Fruit fly (Drosophila melanogaster) whole organism, embryonic: ENCODE measurements around the gene cv-c.
A peak's percentile ranks its signal among the peaks of the same experiment; 100 is the strongest.

Experiments used
- Aef1 ChIP-seq: fragments of 200-800 bp; sonication (Bioruptor generic); IDR thresholded peaks from 3 replicates; pipeline ENCODE4 v1.3.6; 2022; ENCODE audit warnings: missing biosample characterization, missing genetic modification characterization
- Awh ChIP-seq: fragments of 200-800 bp; sonication (Bioruptor generic); IDR thresholded peaks from 2 replicates; pipeline ENCODE4, ENCODE4 v1.3.6; 2022; ENCODE audit warnings: missing biosample characterization, missing genetic modification characterization
- CG10543 ChIP-seq: fragments of 200-800 bp; sonication (Bioruptor generic); optimal IDR thresholded peaks from 3 replicates; lab custom pipeline; 2017; ENCODE audit warnings: missing biosample characterization, mild to moderate bottlenecking, missing genetic modification characterization, moderate library complexity
- CG12219 ChIP-seq: fragments of 200-800 bp; sonication (Bioruptor generic); optimal IDR thresholded peaks from 3 replicates; lab custom pipeline; 2018; ENCODE audit warnings: missing biosample characterization, mild to moderate bottlenecking, missing genetic modification characterization
- CG13624 ChIP-seq: fragments of 200-800 bp; sonication (Bioruptor generic); optimal IDR thresholded peaks from 2 replicates; lab custom pipeline; 2016; ENCODE audit warnings: missing biosample characterization, missing genetic modification characterization
- CG14441 ChIP-seq: fragments of 200-800 bp; sonication (Bioruptor generic); IDR thresholded peaks from 2 replicates; pipeline ENCODE4 v1.3.6; 2022; ENCODE audit warnings: missing biosample characterization, missing genetic modification characterization
- CG14965 ChIP-seq: fragments of 200-800 bp; sonication (Bioruptor generic); optimal IDR thresholded peaks from 2 replicates; lab custom pipeline; 2016; ENCODE audit warnings: missing biosample characterization, missing genetic modification characterization, borderline replicate concordance
- CG1603 ChIP-seq: fragments of 200-800 bp; sonication (Bioruptor generic); optimal IDR thresholded peaks from 2 replicates; lab custom pipeline; 2019; ENCODE audit warnings: missing biosample characterization, mild to moderate bottlenecking, missing genetic modification characterization, moderate library complexity
- CG2678 ChIP-seq: fragments of 200-800 bp; sonication (Bioruptor generic); optimal IDR thresholded peaks from 3 replicates; lab custom pipeline; 2019; ENCODE audit warnings: missing biosample characterization, mild to moderate bottlenecking, missing genetic modification characterization, moderate library complexity
- CG30431 ChIP-seq: fragments of 200-800 bp; sonication (Bioruptor generic); optimal IDR thresholded peaks from 2 replicates; lab custom pipeline; 2017; ENCODE audit warnings: missing biosample characterization, missing genetic modification characterization
- CG3281 ChIP-seq: fragments of 200-800 bp; sonication (Bioruptor generic); optimal IDR thresholded peaks from 3 replicates; lab custom pipeline; 2017; ENCODE audit warnings: missing biosample characterization, mild to moderate bottlenecking, missing genetic modification characterization
- CG34376 ChIP-seq: fragments of 200-800 bp; sonication (Bioruptor generic); optimal IDR thresholded peaks from 2 replicates; lab custom pipeline; 2018; ENCODE audit warnings: missing biosample characterization, mild to moderate bottlenecking, missing genetic modification characterization
- CG42726 ChIP-seq: fragments of 200-800 bp; sonication (Bioruptor generic); IDR thresholded peaks from 2 replicates; pipeline ENCODE4 v1.3.6; 2022; ENCODE audit warnings: missing biosample characterization, missing genetic modification characterization; ENCODE audit not compliant: partially characterized antibody
- CG6854 ChIP-seq: fragments of 200-800 bp; sonication (Bioruptor generic); optimal IDR thresholded peaks from 3 replicates; lab custom pipeline; 2017; ENCODE audit warnings: missing biosample characterization, mild to moderate bottlenecking, missing genetic modification characterization
- CG7987 ChIP-seq: fragments of 200-800 bp; sonication (Bioruptor generic); optimal IDR thresholded peaks from 2 replicates; lab custom pipeline; 2018; ENCODE audit warnings: missing biosample characterization, mild to moderate bottlenecking, missing genetic modification characterization, moderate library complexity
- CG8359 ChIP-seq: fragments of 200-800 bp; sonication (Bioruptor generic); optimal IDR thresholded peaks from 2 replicates; lab custom pipeline; 2017; ENCODE audit warnings: missing biosample characterization, mild to moderate bottlenecking, missing genetic modification characterization, borderline replicate concordance
- CG8388 ChIP-seq: fragments of 200-800 bp; sonication (Bioruptor generic); optimal IDR thresholded peaks from 2 replicates; lab custom pipeline; 2019; ENCODE audit warnings: missing biosample characterization, mild to moderate bottlenecking, missing genetic modification characterization, moderate library complexity
- CrebB ChIP-seq: fragments of 200-800 bp; sonication (Bioruptor generic); optimal IDR thresholded peaks from 3 replicates; lab custom pipeline; 2018; ENCODE audit warnings: missing biosample characterization, mild to moderate bottlenecking, missing genetic modification characterization
- Dfd ChIP-seq, 2 experiments: fragments of >200 bp; optimal IDR thresholded peaks; 2 replicates each; lab custom pipeline; 2017; ENCODE audit warnings: missing biosample characterization in 2 of 2, missing genetic modification characterization in 2 of 2
- Dip3 ChIP-seq: fragments of 200-800 bp; sonication (Bioruptor generic); optimal IDR thresholded peaks from 3 replicates; lab custom pipeline; 2016; ENCODE audit warnings: missing biosample characterization, missing genetic modification characterization
- ERR ChIP-seq: fragments of 200-800 bp; sonication (Bioruptor generic); optimal IDR thresholded peaks from 2 replicates; lab custom pipeline; 2016; ENCODE audit warnings: missing biosample characterization, missing genetic modification characterization
- Fer3 ChIP-seq: fragments of 200-800 bp; sonication (Bioruptor generic); optimal IDR thresholded peaks from 2 replicates; lab custom pipeline; 2018; ENCODE audit warnings: missing biosample characterization, mild to moderate bottlenecking, missing genetic modification characterization, moderate library complexity
- Hsf ChIP-seq: fragments of 200-800 bp; sonication (Bioruptor generic); optimal IDR thresholded peaks from 3 replicates; lab custom pipeline; 2016; ENCODE audit warnings: missing biosample characterization, missing genetic modification characterization
- Max ChIP-seq: fragments of 200-800 bp; sonication (Bioruptor generic); optimal IDR thresholded peaks from 2 replicates; lab custom pipeline; 2016; ENCODE audit warnings: missing biosample characterization, mild to moderate bottlenecking, missing genetic modification characterization
- Mrtf ChIP-seq: fragments of 200-800 bp; sonication (Bioruptor generic); IDR thresholded peaks from 3 replicates; pipeline ENCODE4 v1.3.6; 2022; ENCODE audit warnings: missing biosample characterization, missing genetic modification characterization
- Nf-YA ChIP-seq: fragments of 200-800 bp; sonication (Bioruptor generic); IDR thresholded peaks from 2 replicates; pipeline ENCODE4 v1.3.6; 2022; ENCODE audit warnings: missing biosample characterization, missing genetic modification characterization
- Pdp1 ChIP-seq, 2 experiments: fragments of 200-800 bp; sonication (Bioruptor generic); optimal IDR thresholded peaks; 3 replicates each; lab custom pipeline; 2016; ENCODE audit warnings: missing biosample characterization in 2 of 2, missing genetic modification characterization in 2 of 2, mild to moderate bottlenecking in 1 of 2, moderate library complexity in 1 of 2
- Sox102F ChIP-seq: fragments of 200-800 bp; sonication (Bioruptor generic); optimal IDR thresholded peaks from 2 replicates; lab custom pipeline; 2018; ENCODE audit warnings: missing biosample characterization, mild to moderate bottlenecking, missing genetic modification characterization, moderate library complexity
- Sry-δ ChIP-seq: fragments of 200-800 bp; sonication (Bioruptor generic); optimal IDR thresholded peaks from 2 replicates; lab custom pipeline; 2016; ENCODE audit warnings: missing biosample characterization, missing genetic modification characterization
- Stat92E ChIP-seq, 3 experiments: fragments of >200 bp in 2 of 3; fragments of 200-800 bp in 1 of 3; sonication (Bioruptor generic) in 1 of 3; optimal IDR thresholded peaks; 2 replicates each; lab custom pipeline; 2017 to 2019; ENCODE audit warnings: missing biosample characterization in 3 of 3, missing genetic modification characterization in 3 of 3, mild to moderate bottlenecking in 1 of 3, moderate library complexity in 1 of 3
- ac ChIP-seq: fragments of 200-800 bp; sonication (Bioruptor generic); optimal IDR thresholded peaks from 3 replicates; lab custom pipeline; 2017; ENCODE audit warnings: missing biosample characterization, mild to moderate bottlenecking, missing genetic modification characterization
- bowl ChIP-seq: fragments of 200-800 bp; sonication (Bioruptor generic); IDR thresholded peaks from 2 replicates; pipeline ENCODE4 v1.3.6; 2022; ENCODE audit warnings: missing biosample characterization, missing genetic modification characterization
- crp ChIP-seq, 2 experiments: fragments of 200-800 bp; sonication (Bioruptor generic); optimal IDR thresholded peaks; 2 replicates in 1 of 2; 3 replicates in 1 of 2; lab custom pipeline; 2017; ENCODE audit warnings: missing biosample characterization in 2 of 2, missing genetic modification characterization in 2 of 2, mild to moderate bottlenecking in 1 of 2, moderate library complexity in 1 of 2
- dm ChIP-seq: fragments of 200-800 bp; sonication (Bioruptor generic); optimal IDR thresholded peaks from 3 replicates; lab custom pipeline; 2016; ENCODE audit warnings: missing biosample characterization, missing genetic modification characterization
- dysf ChIP-seq: fragments of 200-800 bp; sonication (Bioruptor generic); IDR thresholded peaks from 3 replicates; pipeline ENCODE4 v1.3.6; 2022; ENCODE audit warnings: missing biosample characterization, missing genetic modification characterization
- esg ChIP-seq: fragments of 200-800 bp; sonication (Bioruptor generic); conservative IDR thresholded peaks from 2 replicates; pipeline ENCODE4 v1.3.6; 2022; ENCODE audit warnings: missing biosample characterization, missing genetic modification characterization
- gcm ChIP-seq: fragments of 200-800 bp; sonication (Bioruptor generic); optimal IDR thresholded peaks from 2 replicates; lab custom pipeline; 2019; ENCODE audit warnings: missing biosample characterization, mild to moderate bottlenecking, missing genetic modification characterization, moderate library complexity
- gfzf ChIP-seq: fragments of 200-800 bp; sonication (Bioruptor generic); optimal IDR thresholded peaks from 2 replicates; lab custom pipeline; 2016; ENCODE audit warnings: missing biosample characterization, mild to moderate bottlenecking, missing genetic modification characterization, moderate library complexity
- her ChIP-seq: fragments of 200-800 bp; sonication (Bioruptor generic); optimal IDR thresholded peaks from 2 replicates; lab custom pipeline; 2016; ENCODE audit warnings: missing biosample characterization, missing genetic modification characterization
- knrl ChIP-seq: fragments of 200-800 bp; sonication (Bioruptor generic); IDR thresholded peaks from 3 replicates; pipeline ENCODE4 v1.3.6; 2022; ENCODE audit warnings: missing biosample characterization, missing genetic modification characterization; ENCODE audit not compliant: partially characterized antibody
- pnt ChIP-seq: fragments of 200-800 bp; sonication (Bioruptor generic); optimal IDR thresholded peaks from 3 replicates; lab custom pipeline; 2016; ENCODE audit warnings: missing biosample characterization, missing genetic modification characterization
- pzg ChIP-seq: fragments of 200-800 bp; sonication (Bioruptor generic); optimal IDR thresholded peaks from 3 replicates; lab custom pipeline; 2018; ENCODE audit warnings: missing biosample characterization, mild to moderate bottlenecking, missing genetic modification characterization, moderate library complexity
- sd ChIP-seq: fragments of 200-800 bp; sonication (Bioruptor generic); optimal IDR thresholded peaks from 3 replicates; lab custom pipeline; 2018; ENCODE audit warnings: missing biosample characterization, mild to moderate bottlenecking, missing genetic modification characterization, moderate library complexity
- shn ChIP-seq: fragments of 200-800 bp; sonication (Bioruptor generic); optimal IDR thresholded peaks from 3 replicates; lab custom pipeline; 2016; ENCODE audit warnings: missing biosample characterization, missing genetic modification characterization
- slbo ChIP-seq: fragments of 200-800 bp; sonication (Bioruptor generic); IDR thresholded peaks from 2 replicates; pipeline ENCODE4 v1.3.6; 2022; ENCODE audit warnings: missing biosample characterization, missing genetic modification characterization
- slp2 ChIP-seq: fragments of 200-800 bp; sonication (Bioruptor generic); optimal IDR thresholded peaks from 2 replicates; lab custom pipeline; 2016; ENCODE audit warnings: missing biosample characterization, missing genetic modification characterization
- ttk ChIP-seq: fragments of 200-800 bp; sonication (Bioruptor generic); IDR thresholded peaks from 2 replicates; pipeline ENCODE4 v2.1.2; 2022; ENCODE audit warnings: missing biosample characterization, missing genetic modification characterization
- tx ChIP-seq: fragments of 200-800 bp; sonication (Bioruptor generic); optimal IDR thresholded peaks from 2 replicates; lab custom pipeline; 2016; ENCODE audit warnings: missing biosample characterization, missing genetic modification characterization
- wek ChIP-seq: fragments of 200-800 bp; sonication (Bioruptor generic); optimal IDR thresholded peaks from 3 replicates; lab custom pipeline; 2018; ENCODE audit warnings: missing biosample characterization, mild to moderate bottlenecking, missing genetic modification characterization, moderate library complexity
- zen ChIP-seq: fragments of 200-800 bp; sonication (Bioruptor generic); optimal IDR thresholded peaks from 3 replicates; lab custom pipeline; 2018; ENCODE audit warnings: missing biosample characterization, mild to moderate bottlenecking, missing genetic modification characterization, moderate library complexity

Gene cv-c

dm6 chr3R:14391281-14391680 lies 90.2 kb downstream of the cv-c start (continued):
- TF ChIP-seq crp (GFP tag; optimal IDR thresholded peaks at IDR 0.05; lab: Kevin White, UChicago) (no peak), CG8388 (peak; percentile 15), wek (GFP tag; lab: Kevin White, UChicago) (peak; percentile 38), slbo (GFP tag; lab: Robert Waterston, UW) (peak; percentile 96), Dip3 (GFP tag; lab: Kevin White, UChicago) (peak; percentile 28), Sox102F (GFP tag; lab: Kevin White, UChicago) (peak; percentile 78), gfzf (GFP tag; lab: Kevin White, UChicago) (peak; percentile 8), sd (tag; lab: Kevin White, UChicago) (no peak), CG14965 (peak; percentile 63), CG6854 (peak; percentile 34), CG8359 (GFP tag; lab: Kevin White, UChicago) (peak; percentile 52), esg (GFP tag; lab: Robert Waterston, UW) (peak; percentile 70), Dfd (GFP tag; optimal IDR thresholded peaks at IDR 0.05; lab: Kevin White, UChicago) (no peak), Stat92E (GFP tag; optimal IDR thresholded peaks at IDR 0.05; lab: Kevin White, UChicago) (peak in 1 of 3 experiments; percentile 1), CG30431 (GFP tag; lab: Kevin White, UChicago) (peak; percentile 52), Pdp1 (GFP tag; optimal IDR thresholded peaks at IDR 0.05; lab: Kevin White, UChicago) (peak; percentile 89 to 91), knrl (GFP tag; lab: Robert Waterston, UW) (peak; percentile 41; the same call in 1 of the 3 replicates), CrebB (tag; lab: Kevin White, UChicago) (no peak), pnt (GFP tag; lab: Kevin White, UChicago) (peak; percentile 90), CG7987 (GFP tag; lab: Kevin White, UChicago) (peak; percentile 93), pzg (GFP tag; lab: Kevin White, UChicago) (peak; percentile 21), dysf (GFP tag; lab: Robert Waterston, UW) (peak; percentile 94), Hsf (GFP tag; lab: Kevin White, UChicago) (peak; percentile 78), slp2 (GFP tag; lab: Kevin White, UChicago) (peak; percentile 62), her (GFP tag; lab: Kevin White, UChicago) (peak; percentile 48), CG2678 (tag; lab: Kevin White, UChicago) (peak; percentile 79), tx (GFP tag; lab: Kevin White, UChicago) (peak; percentile 30), Mrtf (GFP tag; lab: Robert Waterston, UW) (peak; percentile 95), Max (GFP tag; lab: Kevin White, UChicago) (peak; percentile 62), Sry-δ (GFP tag; lab: Kevin White, UChicago) (peak; percentile 57), CG34376 (GFP tag; lab: Kevin White, UChicago) (peak; percentile 66), CG14441 (peak; percentile 91), CG13624 (GFP tag; lab: Kevin White, UChicago) (peak; percentile 92), CG42726 (GFP tag; lab: Robert Waterston, UW) (peak; percentile 90), CG12219 (no peak), bowl (GFP tag; lab: Robert Waterston, UW) (0 out of 2 replicates have a peak, but pooled peaks have one; percentile 57), shn (GFP tag; lab: Kevin White, UChicago) (peak; percentile 28), ac (GFP tag; lab: Kevin White, UChicago) (peak; percentile 49), Fer3 (tag; lab: Kevin White, UChicago) (peak; percentile 88), CG3281 (GFP tag; lab: Kevin White, UChicago) (peak; percentile 69), zen (tag; lab: Kevin White, UChicago) (peak; percentile 87), CG10543 (peak; percentile 79), CG1603 (tag; lab: Kevin White, UChicago) (peak; percentile 78), Nf-YA (peak; percentile 67), ttk (GFP tag; lab: Robert Waterston, UW) (peak; percentile 78), Awh (GFP tag; lab: Robert Waterston, UW) (peak; percentile 87), Aef1 (GFP tag; lab: Robert Waterston, UW) (peak; percentile 91), ERR (GFP tag; lab: Kevin White, UChicago) (no peak), dm (GFP tag; lab: Kevin White, UChicago) (peak; percentile 8), gcm (GFP tag; lab: Kevin White, UChicago) (no peak)
